Fruit fly (Drosophila melanogaster) whole organism, embryonic: Measurements from ENCODE around the gene p24-2.

ENCODE experiments used
- CG11085 ChIP-seq: fragments of 200-800 bp; sonication (Bioruptor generic); IDR thresholded peaks from 2 replicates; pipeline ENCODE4 v1.3.6; 2022; ENCODE audit warnings: missing biosample characterization, missing genetic modification characterization
- CG12104 ChIP-seq: fragments of 200-800 bp; sonication (Bioruptor generic); optimal IDR thresholded peaks from 3 replicates; lab custom pipeline; 2016; ENCODE audit warnings: missing biosample characterization, missing genetic modification characterization
- CG12744 ChIP-seq: fragments of 200-800 bp; sonication (Bioruptor generic); optimal IDR thresholded peaks from 2 replicates; lab custom pipeline; 2016; ENCODE audit warnings: missing biosample characterization, missing genetic modification characterization
- CG12769 ChIP-seq: fragments of 200-800 bp; sonication (Bioruptor generic); optimal IDR thresholded peaks from 2 replicates; lab custom pipeline; 2019; ENCODE audit warnings: missing biosample characterization, mild to moderate bottlenecking, missing genetic modification characterization, moderate library complexity
- CG16815 ChIP-seq: fragments of 200-800 bp; sonication (Bioruptor generic); optimal IDR thresholded peaks from 3 replicates; lab custom pipeline; 2017; ENCODE audit warnings: missing biosample characterization, mild to moderate bottlenecking, missing genetic modification characterization
- CG2129 ChIP-seq: fragments of 200-800 bp; sonication (Bioruptor generic); IDR thresholded peaks from 2 replicates; pipeline ENCODE4 v1.3.6; 2022; ENCODE audit warnings: missing biosample characterization, missing genetic modification characterization; ENCODE audit not compliant: partially characterized antibody
- CG2712 ChIP-seq: fragments of 200-800 bp; optimal IDR thresholded peaks from 3 replicates; lab custom pipeline; 2019; ENCODE audit warnings: missing biosample characterization, mild to moderate bottlenecking, missing genetic modification characterization, moderate library complexity
- CG4328 ChIP-seq: fragments of 200-800 bp; sonication (Bioruptor generic); optimal IDR thresholded peaks from 3 replicates; lab custom pipeline; 2017; ENCODE audit warnings: missing biosample characterization, missing genetic modification reagents, missing genetic modification characterization
- CG6854 ChIP-seq: fragments of 200-800 bp; sonication (Bioruptor generic); optimal IDR thresholded peaks from 3 replicates; lab custom pipeline; 2017; ENCODE audit warnings: missing biosample characterization, mild to moderate bottlenecking, missing genetic modification characterization
- CG7271 ChIP-seq: fragments of 200-800 bp; sonication (Bioruptor generic); optimal IDR thresholded peaks from 2 replicates; lab custom pipeline; 2018; ENCODE audit warnings: missing biosample characterization, mild to moderate bottlenecking, missing genetic modification characterization, moderate library complexity
- CG7372 ChIP-seq: fragments of 200-800 bp; sonication (Bioruptor generic); IDR thresholded peaks from 2 replicates; pipeline ENCODE4 v1.3.6; 2022; ENCODE audit warnings: missing biosample characterization, missing genetic modification characterization
- CG7786 ChIP-seq: fragments of 200-800 bp; sonication (Bioruptor generic); optimal IDR thresholded peaks from 2 replicates; lab custom pipeline; 2016; ENCODE audit warnings: missing biosample characterization, missing genetic modification characterization
- CTCF ChIP-seq: fragments of 200-800 bp; sonication (Bioruptor generic); optimal IDR thresholded peaks from 2 replicates; lab custom pipeline; 2017; ENCODE audit warnings: missing biosample characterization, mild to moderate bottlenecking, missing genetic modification characterization, moderate library complexity
- Deaf1 ChIP-seq: fragments of 200-800 bp; optimal IDR thresholded peaks from 3 replicates; lab custom pipeline; 2019; ENCODE audit warnings: missing biosample characterization, mild to moderate bottlenecking, missing genetic modification characterization, moderate library complexity
- Dip3 ChIP-seq: fragments of 200-800 bp; sonication (Bioruptor generic); optimal IDR thresholded peaks from 3 replicates; lab custom pipeline; 2016; ENCODE audit warnings: missing biosample characterization, missing genetic modification characterization
- HHEX ChIP-seq: fragments of 200-800 bp; sonication (Bioruptor generic); optimal IDR thresholded peaks from 3 replicates; lab custom pipeline; 2017; ENCODE audit warnings: missing biosample characterization, mild to moderate bottlenecking, missing genetic modification characterization, missing genetic modification reagents
- HLH4C ChIP-seq: fragments of 200-800 bp; sonication (Bioruptor generic); IDR thresholded peaks from 3 replicates; pipeline ENCODE4 v1.3.6; 2022; ENCODE audit warnings: missing biosample characterization, missing genetic modification characterization; ENCODE audit not compliant: partially characterized antibody
- NK7.1 ChIP-seq: fragments of 200-800 bp; sonication (Bioruptor generic); optimal IDR thresholded peaks from 3 replicates; lab custom pipeline; 2016; ENCODE audit warnings: missing biosample characterization, missing genetic modification characterization
- Pdp1 ChIP-seq, 2 experiments: fragments of 200-800 bp; sonication (Bioruptor generic); optimal IDR thresholded peaks; 3 replicates each; lab custom pipeline; 2016; ENCODE audit warnings: missing biosample characterization in 2 of 2, missing genetic modification characterization in 2 of 2, mild to moderate bottlenecking in 1 of 2, moderate library complexity in 1 of 2
- Ravus ChIP-seq: fragments of 200-800 bp; sonication (Bioruptor generic); IDR thresholded peaks from 2 replicates; pipeline ENCODE4 v1.3.6; 2022; ENCODE audit warnings: missing biosample characterization, missing genetic modification characterization
- ab ChIP-seq: fragments of 200-800 bp; sonication (Bioruptor generic); optimal IDR thresholded peaks from 2 replicates; lab custom pipeline; 2016; ENCODE audit warnings: missing biosample characterization, missing genetic modification characterization
- ase ChIP-seq: fragments of 200-800 bp; sonication (Bioruptor generic); IDR thresholded peaks from 3 replicates; pipeline ENCODE4 v1.3.6; 2022; ENCODE audit warnings: missing biosample characterization, missing genetic modification characterization
- az2 ChIP-seq: fragments of 200-800 bp; sonication (Bioruptor generic); optimal IDR thresholded peaks from 3 replicates; lab custom pipeline; 2016; ENCODE audit warnings: missing biosample characterization, missing genetic modification characterization
- chn ChIP-seq: fragments of 200-800 bp; sonication (Bioruptor generic); optimal IDR thresholded peaks from 2 replicates; lab custom pipeline; 2016; ENCODE audit warnings: missing biosample characterization, missing genetic modification characterization
- dysf ChIP-seq: fragments of 200-800 bp; sonication (Bioruptor generic); IDR thresholded peaks from 3 replicates; pipeline ENCODE4 v1.3.6; 2022; ENCODE audit warnings: missing biosample characterization, missing genetic modification characterization
- fd102C ChIP-seq: fragments of 200-800 bp; sonication (Bioruptor generic); optimal IDR thresholded peaks from 2 replicates; lab custom pipeline; 2018; ENCODE audit warnings: missing biosample characterization, mild to moderate bottlenecking, missing genetic modification characterization, moderate library complexity
- gsb-n ChIP-seq: fragments of 200-800 bp; sonication (Bioruptor generic); optimal IDR thresholded peaks from 3 replicates; lab custom pipeline; 2018; ENCODE audit warnings: missing biosample characterization, mild to moderate bottlenecking, missing genetic modification characterization
- kah ChIP-seq: fragments of 200-800 bp; sonication (Bioruptor generic); optimal IDR thresholded peaks from 2 replicates; lab custom pipeline; 2018; ENCODE audit warnings: missing biosample characterization, mild to moderate bottlenecking, missing genetic modification characterization
- ken ChIP-seq: fragments of 200-800 bp; sonication (Bioruptor generic); IDR thresholded peaks from 3 replicates; pipeline ENCODE4 v1.3.6; 2022; ENCODE audit warnings: missing biosample characterization, missing genetic modification characterization
- lbe ChIP-seq: fragments of 200-800 bp; sonication (Bioruptor generic); optimal IDR thresholded peaks from 2 replicates; lab custom pipeline; 2016; ENCODE audit warnings: missing biosample characterization, mild to moderate bottlenecking, missing genetic modification characterization
- mirr ChIP-seq: fragments of 200-800 bp; sonication (Bioruptor generic); optimal IDR thresholded peaks from 3 replicates; lab custom pipeline; 2018; ENCODE audit warnings: missing biosample characterization, mild to moderate bottlenecking, missing genetic modification characterization
- org-1 ChIP-seq: fragments of 200-800 bp; sonication (Bioruptor generic); optimal IDR thresholded peaks from 2 replicates; lab custom pipeline; 2017; ENCODE audit warnings: missing biosample characterization, missing genetic modification characterization
- phol ChIP-seq: fragments of 200-800 bp; sonication (Bioruptor generic); optimal IDR thresholded peaks from 3 replicates; lab custom pipeline; 2018; ENCODE audit warnings: missing biosample characterization, mild to moderate bottlenecking, missing genetic modification characterization, moderate library complexity
- pnt ChIP-seq: fragments of 200-800 bp; sonication (Bioruptor generic); optimal IDR thresholded peaks from 3 replicates; lab custom pipeline; 2016; ENCODE audit warnings: missing biosample characterization, missing genetic modification characterization
- schlank ChIP-seq: fragments of 200-800 bp; sonication (Bioruptor generic); optimal IDR thresholded peaks from 2 replicates; lab custom pipeline; 2018; ENCODE audit warnings: missing biosample characterization, mild to moderate bottlenecking, missing genetic modification characterization
- scrt ChIP-seq: fragments of 200-800 bp; sonication (Bioruptor generic); optimal IDR thresholded peaks from 2 replicates; lab custom pipeline; 2018; ENCODE audit warnings: missing biosample characterization, mild to moderate bottlenecking, missing genetic modification characterization, moderate library complexity
- slou ChIP-seq: fragments of 200-800 bp; sonication (Bioruptor generic); optimal IDR thresholded peaks from 3 replicates; lab custom pipeline; 2016; ENCODE audit warnings: missing biosample characterization, missing genetic modification characterization
- wek ChIP-seq: fragments of 200-800 bp; sonication (Bioruptor generic); optimal IDR thresholded peaks from 3 replicates; lab custom pipeline; 2018; ENCODE audit warnings: missing biosample characterization, mild to moderate bottlenecking, missing genetic modification characterization, moderate library complexity

Gene p24-2

dm6 chr3R:9677734-9678341 is 14.8 kb downstream of the p24-2 start, which contains the start of gene p23 (continued):
- TF ChIP-seq phol (tag; lab: Kevin White, UChicago) (peak; percentile 19), CG11085 (no peak), chn (GFP tag; lab: Kevin White, UChicago) (no peak)

dm6 chr3R:9674968-9675573 is 17.5 kb downstream of the p24-2 start, which contains the start of gene Nepl12:
Gene Nepl12 (plus strand): TSS chr3R:9675523.
- TF ChIP-seq CG4328 (GFP tag; lab: Kevin White, UChicago) (peak; percentile 20), pnt (peak; percentile 49), kah (peak; percentile 48), org-1 (peak; percentile 36), ase (GFP tag; lab: Robert Waterston, UW) (no peak), CG6854 (GFP tag; lab: Kevin White, UChicago) (peak; percentile 5), CG16815 (peak; percentile 23), mirr (GFP tag; lab: Kevin White, UChicago) (peak; percentile 48), ab (GFP tag; lab: Kevin White, UChicago) (no peak), scrt (GFP tag; lab: Kevin White, UChicago) (peak; percentile 77), wek (GFP tag; lab: Kevin White, UChicago) (peak; percentile 28), CG7786 (GFP tag; lab: Kevin White, UChicago) (peak; percentile 39), NK7.1 (GFP tag; lab: Kevin White, UChicago) (no peak), Dip3 (peak; percentile 19)

- TF ChIP-seq HHEX (GFP tag; lab: Kevin White, UChicago) (no peak), Pdp1 (GFP tag; optimal IDR thresholded peaks at IDR 0.05; lab: Kevin White, UChicago) (peak in 1 of 2 experiments; percentile 94), HLH4C (GFP tag; lab: Robert Waterston, UW) (no peak)
Measured at dm6 chr3R:9674196-9674693, 18.3 kb downstream of the p24-2 start, which contains the start of gene Dhc1. Gene Dhc1 (minus strand): TSS chr3R:9674643.

DNA sequence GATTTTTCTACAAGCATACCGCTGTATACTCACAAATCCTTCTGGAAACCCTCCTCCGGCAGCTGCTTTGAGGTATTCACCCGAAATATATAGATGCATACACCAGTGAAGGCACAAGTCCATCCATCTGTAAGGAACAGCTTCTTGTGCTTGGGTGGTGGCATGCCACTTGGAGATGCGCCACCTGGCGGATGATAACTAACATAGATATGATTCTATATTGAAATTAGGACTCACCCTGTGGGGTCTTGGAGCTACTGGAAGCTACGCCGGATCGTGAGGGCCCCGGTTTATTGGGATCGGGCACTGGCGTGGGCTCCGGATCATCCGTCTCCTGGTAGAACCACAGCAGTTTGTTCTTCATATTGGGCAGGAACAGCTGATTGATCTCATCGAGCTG is 19.4 kb downstream of the p24-2 start:
- no peak for TF ChIP-seq Ravus
- TF ChIP-seq CG2129 (GFP tag; lab: Robert Waterston, UW): no peak
- TF ChIP-seq CTCF (GFP tag; lab: Kevin White, UChicago): peak; percentile 68
- TF ChIP-seq dysf (GFP tag; lab: Robert Waterston, UW): 0 out of 3 replicates have a peak, but pooled peaks have one; percentile 24
- TF ChIP-seq, all 482 proteins: peak for 2

dm6 chr3R:9665405-9665804 is 27.2 kb downstream of the p24-2 start:
- peak; percentile 61 for TF ChIP-seq CG7372
- no peak for TF ChIP-seq CG7271 (tag; lab: Kevin White, UChicago)
- TF ChIP-seq CG2712: no peak
- TF ChIP-seq schlank (tag; lab: Kevin White, UChicago): no peak
- TF ChIP-seq az2 (GFP tag; lab: Kevin White, UChicago): no peak
- TF ChIP-seq Deaf1 (tag; lab: Kevin White, UChicago): no peak
- no peak for TF ChIP-seq CG12744 (GFP tag; lab: Kevin White, UChicago)
- TF ChIP-seq gsb-n: no peak
- no peak for TF ChIP-seq lbe (GFP tag; lab: Kevin White, UChicago)
- no peak for TF ChIP-seq ken (GFP tag; lab: Robert Waterston, UW)
- peak in 1 of 2 experiments; percentile 54 for TF ChIP-seq Pdp1 (GFP tag; optimal IDR thresholded peaks at IDR 0.05; lab: Kevin White, UChicago)
- TF ChIP-seq slou (GFP tag; lab: Kevin White, UChicago): no peak
- TF ChIP-seq CG12104 (GFP tag; lab: Kevin White, UChicago): no peak
- TF ChIP-seq CG12769 (tag; lab: Kevin White, UChicago): no peak
- no peak for TF ChIP-seq fd102C (GFP tag; lab: Kevin White, UChicago)
